Worm (Caenorhabditis elegans): ENCODE data around the gene srab-12.

The srab-12 gene

ce11 chrV:17780285-17780684 is 3.2 kb downstream of the srab-12 start:
- TF ChIP-seq ces-1 (GFP tag; optimal IDR thresholded peaks at IDR 0.05) (no peak), hlh-1 (tag; optimal IDR thresholded peaks at IDR 0.05) (no peak), nhr-28 (tag; optimal IDR thresholded peaks at IDR 0.05) (no peak), elt-1 (tag; optimal IDR thresholded peaks at IDR 0.05; ENCODE audit: borderline replicate concordance, insufficient read depth) (no peak), snpc-4 (tag; optimal IDR thresholded peaks at IDR 0.05) (no peak), ham-2 (GFP tag; optimal IDR thresholded peaks at IDR 0.05) (no peak), mep-1 (tag; optimal IDR thresholded peaks at IDR 0.05) (no peak), sptf-1 (tag; optimal IDR thresholded peaks at IDR 0.05) (no peak), blmp-1 (tag; optimal IDR thresholded peaks at IDR 0.05) (no peak)

DNA sequence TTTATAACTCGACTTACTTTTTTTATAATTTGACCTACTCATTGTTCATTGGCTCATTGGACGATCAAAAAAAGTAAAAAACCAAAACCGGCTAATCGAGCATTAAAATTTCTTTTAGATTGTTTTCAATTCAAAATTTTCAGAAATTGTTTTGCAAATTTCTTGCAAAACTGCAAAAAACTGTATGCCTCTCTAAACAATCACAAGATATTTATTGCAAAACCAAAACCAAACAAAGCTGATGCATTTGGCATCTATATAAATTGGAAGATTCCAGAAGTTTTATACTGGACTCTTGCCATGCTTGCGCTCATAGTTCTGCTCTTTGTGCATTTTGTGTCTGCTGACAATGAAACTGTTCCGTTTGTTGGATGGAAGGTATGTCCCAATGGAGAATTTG is 5.8 kb downstream of the srab-12 start, which contains the start of gene C47A10.12:
Gene C47A10.12, plus strand, starts transcription at position 301 of the 400 bp plus-strand sequence.
- TF ChIP-seq ham-2 (GFP tag; optimal IDR thresholded peaks at IDR 0.05) = no peak
- no peak for TF ChIP-seq tbx-8 (GFP tag; optimal IDR thresholded peaks at IDR 0.05)
- no peak for TF ChIP-seq flh-1 (GFP tag; optimal IDR thresholded peaks at IDR 0.05)
- TF ChIP-seq lin-13 (tag; optimal IDR thresholded peaks at IDR 0.05) = no peak
- no peak for TF ChIP-seq mls-2 (tag; optimal IDR thresholded peaks at IDR 0.05)
- TF ChIP-seq blmp-1 (tag; optimal IDR thresholded peaks at IDR 0.05) = no peak
- TF ChIP-seq ceh-39 (tag; optimal IDR thresholded peaks at IDR 0.05) = no peak
- TF ChIP-seq nhr-237 (tag; optimal IDR thresholded peaks at IDR 0.05) = no peak
- TF ChIP-seq M03D4.4 (tag; optimal IDR thresholded peaks at IDR 0.05) = no peak
- TF ChIP-seq nhr-2 (tag; optimal IDR thresholded peaks at IDR 0.05) = no peak
- no peak for TF ChIP-seq lsy-2 (tag; optimal IDR thresholded peaks at IDR 0.05)
- TF ChIP-seq zip-8 (tag; optimal IDR thresholded peaks at IDR 0.05) = no peak
- no peak for TF ChIP-seq unc-120 (tag; optimal IDR thresholded peaks at IDR 0.05; ENCODE audit: poor library complexity, severe bottlenecking)
- no peak for TF ChIP-seq elt-1 (tag; optimal IDR thresholded peaks at IDR 0.05; ENCODE audit: borderline replicate concordance, insufficient read depth)
- no peak for TF ChIP-seq mep-1 (tag; optimal IDR thresholded peaks at IDR 0.05)
- no peak for TF ChIP-seq snpc-4 (tag; optimal IDR thresholded peaks at IDR 0.05)

ce11 chrV:17777127-17777526 is 6.3 kb downstream of the srab-12 start, which contains the start of gene ddo-1:
Gene ddo-1, minus strand, starts transcription at chrV:17777227.
- TF ChIP-seq cnd-1 (tag; optimal IDR thresholded peaks at IDR 0.05) (no peak), ceh-43 (GFP tag; optimal IDR thresholded peaks at IDR 0.05) (no peak), blmp-1 (tag; optimal IDR thresholded peaks at IDR 0.05) (no peak), unc-62 (GFP tag; optimal IDR thresholded peaks at IDR 0.05) (no peak), M03D4.4 (tag; optimal IDR thresholded peaks at IDR 0.05) (no peak), elt-1 (tag; optimal IDR thresholded peaks at IDR 0.05; ENCODE audit: borderline replicate concordance, insufficient read depth) (no peak), lin-32 (GFP tag; optimal IDR thresholded peaks at IDR 0.05) (no peak), lsy-2 (tag; optimal IDR thresholded peaks at IDR 0.05) (no peak), tbx-8 (GFP tag; optimal IDR thresholded peaks at IDR 0.05) (no peak), elt-3 (tag; optimal IDR thresholded peaks at IDR 0.05) (no peak), ces-1 (GFP tag; optimal IDR thresholded peaks at IDR 0.05) (no peak), nhr-12 (tag; optimal IDR thresholded peaks at IDR 0.05) (no peak), sem-2 (GFP tag; optimal IDR thresholded peaks at IDR 0.05) (no peak), nhr-76 (tag; optimal IDR thresholded peaks at IDR 0.05) (no peak), mls-2 (tag; optimal IDR thresholded peaks at IDR 0.05) (no peak), unc-39 (tag; optimal IDR thresholded peaks at IDR 0.05) (no peak), ham-2 (GFP tag; optimal IDR thresholded peaks at IDR 0.05) (no peak), nhr-2 (tag; optimal IDR thresholded peaks at IDR 0.05) (no peak), ceh-39 (tag; optimal IDR thresholded peaks at IDR 0.05) (no peak)

DNA sequence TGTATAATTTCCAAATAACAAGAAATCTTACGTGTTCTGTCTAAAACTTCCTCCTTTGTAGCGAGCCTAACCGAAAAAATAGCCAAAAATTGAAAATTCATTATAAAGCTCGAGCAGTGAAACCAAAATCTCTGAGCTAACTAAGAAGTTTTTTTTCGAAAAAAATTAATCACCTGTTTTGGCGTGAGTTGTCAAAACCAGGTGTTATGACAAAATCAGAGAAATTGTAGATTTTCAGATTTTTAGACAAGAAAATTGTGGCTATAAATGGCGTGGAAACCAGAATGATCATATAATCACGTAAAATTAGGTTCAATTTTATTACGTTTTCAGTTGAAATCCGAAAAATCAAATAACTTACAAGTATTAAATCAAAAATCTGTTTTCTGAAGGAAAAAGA is 10.3 kb downstream of the srab-12 start, which contains the start of gene sre-21:
Gene sre-21, minus strand, starts transcription at position 101 of the 400 bp plus-strand sequence.
- no peak for TF ChIP-seq ces-1 (GFP tag; optimal IDR thresholded peaks at IDR 0.05)
- TF ChIP-seq zip-8 (tag; optimal IDR thresholded peaks at IDR 0.05) = no peak
- TF ChIP-seq nhr-76 (tag; optimal IDR thresholded peaks at IDR 0.05) = no peak
- TF ChIP-seq sem-2 (GFP tag; optimal IDR thresholded peaks at IDR 0.05) = no peak
- no peak for TF ChIP-seq ceh-83 (GFP tag; optimal IDR thresholded peaks at IDR 0.05)
- no peak for TF ChIP-seq snpc-4 (tag; optimal IDR thresholded peaks at IDR 0.05)
- no peak for TF ChIP-seq unc-62 (GFP tag; optimal IDR thresholded peaks at IDR 0.05)
- no peak for TF ChIP-seq lin-32 (GFP tag; optimal IDR thresholded peaks at IDR 0.05)
- TF ChIP-seq unc-120 (tag; optimal IDR thresholded peaks at IDR 0.05; ENCODE audit: poor library complexity, severe bottlenecking) = no peak

DNA sequence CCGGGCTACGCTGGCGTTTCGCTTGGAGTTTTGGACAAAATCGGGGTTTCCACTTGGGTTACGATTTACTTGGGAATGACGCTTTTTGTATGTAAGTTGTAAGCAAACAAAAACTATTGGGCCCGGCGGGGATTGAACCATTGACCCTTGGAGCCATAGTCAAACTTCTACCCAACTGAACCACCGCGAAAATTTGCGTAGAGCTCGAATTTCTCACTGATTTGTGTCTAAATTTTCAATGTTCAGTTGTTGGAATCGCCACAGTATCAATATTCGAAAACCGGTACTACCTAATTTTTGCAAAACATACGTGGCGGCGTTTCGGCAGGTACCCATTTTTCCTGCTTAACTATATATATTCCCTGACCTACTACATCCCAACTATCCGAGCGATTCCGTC is 15.7 kb downstream of the srab-12 start:
- TF ChIP-seq flh-1 (GFP tag; optimal IDR thresholded peaks at IDR 0.05) (no peak), M03D4.4 (tag; optimal IDR thresholded peaks at IDR 0.05) (no peak), nhr-237 (tag; optimal IDR thresholded peaks at IDR 0.05) (no peak), unc-39 (tag; optimal IDR thresholded peaks at IDR 0.05) (no peak), elt-1 (tag; optimal IDR thresholded peaks at IDR 0.05; ENCODE audit: borderline replicate concordance, insufficient read depth) (no peak), cnd-1 (tag; optimal IDR thresholded peaks at IDR 0.05) (no peak)
